Worm (Caenorhabditis elegans) whole organism, early embryonic: ENCODE results near the gene mak-1.

ENCODE experiments used
- F13C5.2 ChIP-seq: sonication (generic microtip); optimal IDR thresholded peaks from 2 replicates; lab custom pipeline; 2017; ENCODE audit warnings: mild to moderate bottlenecking, missing genetic modification characterization, inconsistent platforms, missing compliant biosample characterization
- ama-1 ChIP-seq: fragments of 150-350 bp; optimal IDR thresholded peaks from 2 replicates; lab custom pipeline; 2014
- sea-1 ChIP-seq: fragments of 200-800 bp; sonication (Bioruptor generic); conservative IDR thresholded peaks from 2 replicates; pipeline ENCODE4 v1.3.6; 2022; ENCODE audit warnings: missing genetic modification characterization, missing compliant biosample characterization
- tbx-11 ChIP-seq: fragments of 200-800 bp; sonication (Bioruptor generic); IDR thresholded peaks from 2 replicates; pipeline ENCODE4 v1.3.6; 2022; ENCODE audit warnings: missing genetic modification characterization, missing compliant biosample characterization

ce11 chrII:8730960-8731693 lies 12.7 kb upstream of the mak-1 start:
- TF ChIP-seq ama-1 (lab: Kevin White, UChicago) (no peak), F13C5.2 (tag; lab: Kevin White, UChicago) (no peak), sea-1 (GFP tag; lab: Robert Waterston, UW) (no peak), tbx-11 (GFP tag; lab: Robert Waterston, UW) (no peak)
